Worm (Caenorhabditis elegans): ENCODE results near the gene txt-5.

txt-5 gene

DNA sequence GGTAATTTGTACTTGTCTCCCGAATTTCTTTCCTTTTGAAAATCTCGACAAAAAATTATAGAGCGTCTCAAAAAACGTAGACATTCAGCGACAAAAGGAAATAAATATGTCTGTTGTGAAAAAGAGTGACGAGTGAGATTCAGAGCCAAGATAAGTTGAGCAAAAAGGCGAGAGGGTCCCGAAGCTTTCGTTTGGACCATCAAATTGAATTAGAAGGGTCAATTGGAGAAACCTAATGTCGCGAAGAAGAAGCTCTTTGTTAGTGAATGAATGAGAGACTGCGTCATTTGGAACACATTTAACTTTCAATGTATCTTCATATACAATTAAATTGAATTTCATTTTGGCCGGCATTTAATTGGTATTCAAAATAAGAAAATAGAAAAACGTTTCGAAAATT is 20.4 kb downstream of the txt-5 start:
- no peak for TF ChIP-seq W03F9.2 (tag; optimal IDR thresholded peaks at IDR 0.05)
- TF ChIP-seq him-1 (tag; optimal IDR thresholded peaks at IDR 0.05): no peak
- TF ChIP-seq dao-5 (tag; optimal IDR thresholded peaks at IDR 0.05): no peak

DNA sequence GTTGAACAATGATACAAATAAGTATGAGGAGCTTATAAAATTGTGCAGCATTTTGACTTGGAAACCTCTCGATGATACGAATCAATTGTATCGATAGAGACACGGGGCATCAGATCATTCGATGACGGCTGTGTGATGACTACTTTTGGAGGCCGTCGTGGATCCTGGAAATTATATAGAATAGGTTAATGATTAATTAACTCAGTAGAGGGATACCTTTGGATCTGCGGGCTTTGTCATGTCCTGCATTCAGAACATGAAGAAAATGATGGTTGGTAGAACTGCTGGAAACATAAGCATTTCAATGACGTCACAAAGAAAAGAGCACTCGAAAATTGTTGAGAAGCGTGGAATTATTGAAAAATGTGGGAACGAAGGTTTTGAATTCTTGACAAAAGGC is 22.3 kb downstream of the txt-5 start, which contains the start of gene ZK742.6:
ZK742.6 (minus strand) TSS at position 342 of the 400 bp plus-strand sequence.
- no peak for TF ChIP-seq W03F9.2 (tag; optimal IDR thresholded peaks at IDR 0.05)
- TF ChIP-seq him-1 (tag; optimal IDR thresholded peaks at IDR 0.05): no peak
- TF ChIP-seq dao-5 (tag; optimal IDR thresholded peaks at IDR 0.05): no peak

- TF ChIP-seq W03F9.2 (tag; optimal IDR thresholded peaks at IDR 0.05): no peak
- TF ChIP-seq dao-5 (tag; optimal IDR thresholded peaks at IDR 0.05): no peak
- no peak for TF ChIP-seq him-1 (tag; optimal IDR thresholded peaks at IDR 0.05)
Observed at ce11 chrV:7811758-7812157, 25.2 kb downstream of the txt-5 start, which contains the start of gene ZK742.4. Gene ZK742.4 (minus strand): TSS chrV:7811792.

DNA sequence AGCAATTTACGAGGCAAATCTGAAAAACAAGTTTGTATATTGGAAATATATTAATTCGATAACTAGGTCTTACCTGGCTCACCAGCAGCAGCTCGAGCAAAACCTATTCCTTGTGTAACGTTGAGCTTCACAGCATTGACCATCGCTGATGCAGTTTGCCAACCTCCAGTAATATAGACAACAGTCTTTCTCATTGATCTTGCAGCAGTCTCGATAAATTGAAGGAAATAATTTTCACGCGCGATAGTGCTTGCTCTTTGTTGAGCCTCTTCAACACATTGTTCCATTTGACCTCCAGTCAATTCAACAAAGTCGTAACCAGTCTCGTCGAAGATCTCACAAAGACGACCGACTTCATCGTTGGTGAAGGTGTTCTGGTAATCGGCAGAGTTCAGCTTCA is 26.3 kb downstream of the txt-5 start:
- TF ChIP-seq dao-5 (tag; optimal IDR thresholded peaks at IDR 0.05): no peak
- no peak for TF ChIP-seq W03F9.2 (tag; optimal IDR thresholded peaks at IDR 0.05)
- TF ChIP-seq him-1 (tag; optimal IDR thresholded peaks at IDR 0.05): no peak

DNA sequence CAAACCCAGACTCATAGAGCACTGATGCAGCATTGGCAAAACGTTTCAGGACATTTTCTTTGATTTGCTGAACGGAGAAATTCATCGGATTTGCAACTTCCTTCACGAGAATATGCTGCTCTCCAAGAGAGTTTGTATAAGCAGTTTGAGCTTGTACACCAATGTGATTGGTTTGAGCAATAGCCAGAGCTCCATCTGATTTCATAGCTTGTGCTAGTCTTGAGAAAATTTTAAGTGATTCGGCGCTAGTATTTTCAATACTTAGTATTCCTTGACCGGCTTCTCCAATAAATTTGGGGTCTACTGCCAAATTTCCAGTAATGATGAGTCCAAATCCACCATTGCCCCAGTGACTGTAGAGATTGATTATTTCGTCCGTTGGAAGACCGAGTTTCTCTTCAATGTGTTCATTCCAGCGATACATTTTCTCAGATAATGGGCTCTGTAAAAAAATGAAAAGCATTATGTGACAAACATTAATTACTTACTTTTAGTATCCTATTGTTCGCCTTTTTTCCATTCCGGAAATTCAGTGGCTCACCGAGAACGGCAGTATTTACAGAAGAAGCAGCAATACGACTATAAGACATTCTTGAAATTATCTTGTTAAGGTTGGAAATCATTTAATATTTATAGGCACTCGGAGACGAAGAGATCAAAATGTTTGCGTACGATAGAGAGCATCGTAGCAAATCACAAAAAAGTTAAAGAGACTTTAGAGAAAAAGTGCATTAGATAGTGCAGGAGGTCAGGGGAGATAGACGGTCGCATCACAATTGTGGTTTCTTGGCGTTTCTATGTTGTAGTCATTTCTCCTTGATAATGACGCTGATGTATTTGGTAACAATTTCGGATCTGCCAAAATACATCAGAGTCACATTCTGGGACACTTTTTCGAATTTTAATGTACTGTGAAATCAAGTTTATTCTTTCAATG is 27.3 kb downstream of the txt-5 start, which contains the start of gene ZK742.3:
ZK742.3 (minus strand) TSS at position 593 of the 937 bp plus-strand sequence.
- TF ChIP-seq dao-5 (tag; optimal IDR thresholded peaks at IDR 0.05) (no peak), him-1 (tag; optimal IDR thresholded peaks at IDR 0.05) (no peak), W03F9.2 (tag; optimal IDR thresholded peaks at IDR 0.05) (no peak)

DNA sequence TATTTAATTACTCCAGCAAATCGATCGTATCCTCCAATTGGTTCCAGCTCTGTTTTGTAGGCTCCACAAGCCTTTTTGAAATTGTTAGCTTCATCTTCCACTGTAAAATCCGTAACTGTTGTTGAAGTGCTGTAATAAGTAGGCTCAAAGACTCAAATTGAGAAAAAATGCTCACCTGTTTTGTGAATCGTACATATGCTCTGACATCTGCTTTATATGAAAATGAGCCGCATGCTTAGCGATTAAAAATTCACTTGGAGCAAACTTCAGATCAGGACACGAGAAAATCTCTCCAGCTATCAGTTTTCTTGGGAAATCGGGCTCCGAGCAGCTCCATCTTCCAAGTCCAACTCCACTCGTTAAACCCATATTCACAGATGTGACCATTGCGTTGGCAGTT is 28.5 kb downstream of the txt-5 start:
- TF ChIP-seq W03F9.2 (tag; optimal IDR thresholded peaks at IDR 0.05) (no peak), dao-5 (tag; optimal IDR thresholded peaks at IDR 0.05) (no peak), him-1 (tag; optimal IDR thresholded peaks at IDR 0.05) (no peak)

ce11 chrV:7806629-7807028 is 30.3 kb downstream of the txt-5 start:
- no peak for TF ChIP-seq dao-5 (tag; optimal IDR thresholded peaks at IDR 0.05)
- TF ChIP-seq him-1 (tag; optimal IDR thresholded peaks at IDR 0.05): no peak
- TF ChIP-seq W03F9.2 (tag; optimal IDR thresholded peaks at IDR 0.05): no peak

DNA sequence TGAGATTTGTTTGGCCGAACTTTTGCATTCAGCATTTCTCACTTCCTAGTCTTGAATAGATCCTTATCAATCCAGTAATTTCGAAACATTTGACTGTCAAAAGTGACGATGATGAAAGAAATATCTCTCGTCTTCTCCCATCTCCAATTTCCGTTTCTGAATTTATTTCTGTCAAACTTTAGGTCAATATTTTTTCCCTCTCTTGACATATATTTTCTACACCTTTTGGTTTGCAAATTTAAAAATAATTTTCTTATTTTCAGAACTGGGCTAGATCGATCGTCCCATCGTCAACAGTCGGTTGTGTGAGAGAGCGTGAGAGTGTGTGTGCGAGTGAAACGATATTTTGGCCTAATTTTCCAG is 32.2 kb downstream of the txt-5 start, which contains the start of gene xpo-1:
xpo-1 (plus strand) TSS at position 264 of the 363 bp plus-strand sequence.
- TF ChIP-seq him-1 (tag; optimal IDR thresholded peaks at IDR 0.05) (no peak), dao-5 (tag; optimal IDR thresholded peaks at IDR 0.05) (no peak), W03F9.2 (tag; optimal IDR thresholded peaks at IDR 0.05) (no peak)

DNA sequence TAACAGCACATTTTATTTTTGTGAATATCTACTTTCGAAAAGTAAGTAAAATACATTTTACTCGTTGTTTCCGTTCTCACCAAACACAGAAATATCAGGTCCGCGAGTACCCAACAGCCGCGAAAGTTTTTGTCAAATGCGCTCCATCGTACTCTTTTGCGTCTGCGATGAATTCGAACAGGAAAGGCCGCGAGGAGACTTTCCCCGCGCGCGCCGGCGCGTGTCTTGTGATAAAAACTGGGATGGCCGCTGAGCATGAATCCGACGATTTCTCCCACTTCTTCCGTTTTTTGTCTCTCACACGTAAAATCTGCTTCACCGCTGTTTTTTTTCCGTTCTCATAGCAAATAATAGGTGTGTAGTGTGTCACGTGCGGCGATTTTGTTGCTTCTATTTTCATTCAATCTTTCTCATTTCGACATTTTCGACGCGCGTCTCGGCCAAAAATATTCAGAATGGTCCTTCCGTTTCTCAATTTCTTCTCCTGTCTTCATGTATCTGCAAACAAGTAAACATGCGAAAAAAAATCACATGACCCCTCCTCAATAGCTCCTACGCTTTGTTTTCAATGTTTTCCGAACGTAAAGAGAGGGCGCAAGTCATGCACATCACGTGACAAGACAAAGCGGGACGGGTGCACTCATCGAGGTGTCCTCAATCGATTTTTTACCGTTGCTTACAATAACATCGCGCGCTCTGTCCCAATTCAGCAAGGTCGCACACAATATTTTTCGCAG is 32.7 kb downstream of the txt-5 start, which contains the start of gene uvs-1:
uvs-1 (minus strand) TSS at position 145 of the 737 bp plus-strand sequence.
- TF ChIP-seq him-1 (tag; optimal IDR thresholded peaks at IDR 0.05) (no peak), W03F9.2 (tag; optimal IDR thresholded peaks at IDR 0.05) (no peak), dao-5 (tag; optimal IDR thresholded peaks at IDR 0.05) (no peak)

DNA sequence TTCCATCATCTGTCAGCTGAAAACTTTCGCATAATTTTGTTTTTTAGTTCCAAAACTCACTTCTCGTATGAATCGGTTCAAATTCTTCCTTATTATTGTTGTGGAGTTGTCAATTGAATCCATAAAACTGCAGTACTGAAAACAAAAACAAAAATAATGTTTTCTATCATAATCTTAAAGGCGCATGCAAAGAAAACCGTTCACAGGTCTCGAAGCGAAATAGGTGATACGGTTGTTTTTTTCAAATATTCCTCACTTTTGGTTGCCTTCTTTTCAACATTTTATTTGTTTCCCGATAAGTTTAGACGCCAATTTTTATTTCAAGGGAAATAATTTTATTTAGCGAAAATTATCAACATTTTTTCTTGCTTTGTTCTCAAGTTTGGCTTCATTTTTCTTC is 33.4 kb downstream of the txt-5 start:
- TF ChIP-seq dao-5 (tag; optimal IDR thresholded peaks at IDR 0.05): no peak
- no peak for TF ChIP-seq W03F9.2 (tag; optimal IDR thresholded peaks at IDR 0.05)
- no peak for TF ChIP-seq him-1 (tag; optimal IDR thresholded peaks at IDR 0.05)

ce11 chrV:7798079-7798478 is 38.9 kb downstream of the txt-5 start, which contains the start of gene ZK742.7:
Gene ZK742.7 (plus strand): TSS chrV:7798379.
- TF ChIP-seq him-1 (tag; optimal IDR thresholded peaks at IDR 0.05) (no peak), dao-5 (tag; optimal IDR thresholded peaks at IDR 0.05) (no peak), W03F9.2 (tag; optimal IDR thresholded peaks at IDR 0.05) (no peak)

ce11 chrV:7793067-7793466 is 43.9 kb downstream of the txt-5 start, which contains the start of gene flp-21:
Gene flp-21 (plus strand): TSS chrV:7793367.
- TF ChIP-seq him-1 (tag; optimal IDR thresholded peaks at IDR 0.05) (no peak), dao-5 (tag; optimal IDR thresholded peaks at IDR 0.05) (no peak), W03F9.2 (tag; optimal IDR thresholded peaks at IDR 0.05) (no peak)

- TF ChIP-seq W03F9.2 (tag; optimal IDR thresholded peaks at IDR 0.05): no peak
- no peak for TF ChIP-seq dao-5 (tag; optimal IDR thresholded peaks at IDR 0.05)
- no peak for TF ChIP-seq him-1 (tag; optimal IDR thresholded peaks at IDR 0.05)
Observed at ce11 chrV:7786639-7787038, 50.3 kb downstream of the txt-5 start.

- no peak for TF ChIP-seq dao-5 (tag; optimal IDR thresholded peaks at IDR 0.05)
- no peak for TF ChIP-seq him-1 (tag; optimal IDR thresholded peaks at IDR 0.05)
- no peak for TF ChIP-seq W03F9.2 (tag; optimal IDR thresholded peaks at IDR 0.05)
Observed at ce11 chrV:7785885-7786284, 51.0 kb downstream of the txt-5 start.

Measured in whole organism, L4/young adult.